Worm (Caenorhabditis elegans) whole organism, mixed stage, embryonic: ENCODE results near the gene egl-18.
A peak's percentile ranks its signal among the peaks of the same experiment; 100 is the strongest.

Experiments used
- M03D4.4 ChIP-seq: sonication (generic microtip); optimal IDR thresholded peaks from 2 replicates; lab custom pipeline; 2017; ENCODE audit warnings: mild to moderate bottlenecking, missing genetic modification characterization, missing compliant biosample characterization
- bed-3 ChIP-seq: fragments of 200-800 bp; sonication (Bioruptor generic); optimal IDR thresholded peaks from 3 replicates; lab custom pipeline; 2018; ENCODE audit warnings: mild to moderate bottlenecking, missing genetic modification characterization, moderate library complexity, missing compliant biosample characterization
- blmp-1 ChIP-seq: fragments of 150-350 bp; optimal IDR thresholded peaks from 2 replicates; lab custom pipeline; 2014; ENCODE audit warnings: missing biosample characterization, missing genetic modification characterization
- ceh-39 ChIP-seq: fragments of 150-350 bp; optimal IDR thresholded peaks from 2 replicates; lab custom pipeline; 2014; ENCODE audit warnings: missing biosample characterization, missing genetic modification characterization
- ceh-43 ChIP-seq: fragments of 200-800 bp; sonication (Bioruptor generic); optimal IDR thresholded peaks from 2 replicates; lab custom pipeline; 2018; ENCODE audit warnings: mild to moderate bottlenecking, missing genetic modification characterization, moderate library complexity, missing compliant biosample characterization
- ceh-83 ChIP-seq: fragments of 200-800 bp; sonication (Bioruptor generic); optimal IDR thresholded peaks from 2 replicates; lab custom pipeline; 2018; ENCODE audit warnings: mild to moderate bottlenecking, missing genetic modification characterization, missing compliant biosample characterization
- ces-1 ChIP-seq: fragments of 150-350 bp; optimal IDR thresholded peaks from 2 replicates; lab custom pipeline; 2014; ENCODE audit warnings: missing biosample characterization, missing genetic modification reagents, missing genetic modification characterization
- cnd-1 ChIP-seq: fragments of 200-800 bp; sonication (Bioruptor generic); optimal IDR thresholded peaks from 2 replicates; lab custom pipeline; 2018; ENCODE audit warnings: mild to moderate bottlenecking, missing genetic modification characterization, missing compliant biosample characterization
- drap-1 ChIP-seq: fragments of 200-800 bp; sonication (Bioruptor generic); optimal IDR thresholded peaks from 3 replicates; lab custom pipeline; 2018; ENCODE audit warnings: mild to moderate bottlenecking, missing genetic modification characterization, missing compliant biosample characterization
- elt-1 ChIP-seq: sonication (generic microtip); optimal IDR thresholded peaks from 2 replicates; lab custom pipeline; 2017; ENCODE audit warnings: missing genetic modification characterization, mild to moderate bottlenecking, missing compliant biosample characterization, antibody characterized with exemption, moderate library complexity, borderline replicate concordance; ENCODE audit not compliant: insufficient read depth
- elt-3 ChIP-seq: fragments of 150-350 bp; optimal IDR thresholded peaks from 2 replicates; lab custom pipeline; 2014; ENCODE audit warnings: missing biosample characterization, missing genetic modification characterization
- flh-1 ChIP-seq: fragments of 200-800 bp; sonication (Bioruptor generic); optimal IDR thresholded peaks from 2 replicates; lab custom pipeline; 2018; ENCODE audit warnings: mild to moderate bottlenecking, missing genetic modification characterization, moderate library complexity, missing compliant biosample characterization
- ham-2 ChIP-seq: fragments of 200-800 bp; sonication (Bioruptor generic); optimal IDR thresholded peaks from 2 replicates; lab custom pipeline; 2018; ENCODE audit warnings: mild to moderate bottlenecking, missing genetic modification characterization, missing compliant biosample characterization
- hlh-1 ChIP-seq: fragments of 150-350 bp; optimal IDR thresholded peaks from 2 replicates; lab custom pipeline; 2014; ENCODE audit warnings: missing biosample characterization, missing genetic modification reagents, missing genetic modification characterization
- lin-13 ChIP-seq: fragments of 150-350 bp; optimal IDR thresholded peaks from 2 replicates; lab custom pipeline; 2014; ENCODE audit warnings: missing biosample characterization, missing genetic modification characterization
- lin-32 ChIP-seq: fragments of 200-800 bp; sonication (Bioruptor generic); optimal IDR thresholded peaks from 2 replicates; lab custom pipeline; 2018; ENCODE audit warnings: mild to moderate bottlenecking, missing genetic modification characterization, missing compliant biosample characterization
- lsy-2 ChIP-seq: fragments of 150-350 bp; optimal IDR thresholded peaks from 2 replicates; lab custom pipeline; 2014; ENCODE audit warnings: missing biosample characterization, missing genetic modification characterization
- mab-5 ChIP-seq: fragments of 150-350 bp; optimal IDR thresholded peaks from 2 replicates; lab custom pipeline; 2014; ENCODE audit warnings: missing biosample characterization, missing genetic modification characterization
- mep-1 ChIP-seq: fragments of 150-350 bp; optimal IDR thresholded peaks from 2 replicates; lab custom pipeline; 2017; ENCODE audit warnings: missing biosample characterization, missing genetic modification reagents, missing genetic modification characterization, inconsistent platforms
- mls-2 ChIP-seq: sonication (generic microtip); optimal IDR thresholded peaks from 2 replicates; lab custom pipeline; 2016; ENCODE audit warnings: mild to moderate bottlenecking, missing genetic modification characterization, moderate library complexity, missing compliant biosample characterization
- nhr-12 ChIP-seq: fragments of 150-350 bp; optimal IDR thresholded peaks from 2 replicates; lab custom pipeline; 2014; ENCODE audit warnings: missing biosample characterization, missing genetic modification characterization
- nhr-237 ChIP-seq: fragments of 150-350 bp; optimal IDR thresholded peaks from 2 replicates; lab custom pipeline; 2014; ENCODE audit warnings: missing biosample characterization, missing genetic modification characterization
- nhr-76 ChIP-seq: sonication (generic microtip); optimal IDR thresholded peaks from 2 replicates; lab custom pipeline; 2017; ENCODE audit warnings: missing biosample characterization, missing genetic modification characterization
- sem-2 ChIP-seq: fragments of 200-800 bp; sonication (Bioruptor generic); optimal IDR thresholded peaks from 2 replicates; lab custom pipeline; 2018; ENCODE audit warnings: mild to moderate bottlenecking, missing genetic modification characterization, missing compliant biosample characterization
- snpc-4 ChIP-seq: fragments of 150-350 bp; optimal IDR thresholded peaks from 2 replicates; lab custom pipeline; 2014; ENCODE audit warnings: missing biosample characterization, missing genetic modification characterization
- sptf-1 ChIP-seq: sonication (generic microtip); optimal IDR thresholded peaks from 2 replicates; lab custom pipeline; 2017; ENCODE audit warnings: mild to moderate bottlenecking, missing genetic modification characterization, moderate library complexity, missing compliant biosample characterization
- unc-120 ChIP-seq: sonication (generic microtip); optimal IDR thresholded peaks from 2 replicates; lab custom pipeline; 2017; ENCODE audit warnings: missing genetic modification characterization, missing compliant biosample characterization; ENCODE audit not compliant: poor library complexity, severe bottlenecking
- unc-62 ChIP-seq: fragments of 150-350 bp; optimal IDR thresholded peaks from 2 replicates; lab custom pipeline; 2014; ENCODE audit warnings: missing biosample characterization, missing genetic modification reagents, missing genetic modification characterization
- ztf-11 ChIP-seq: fragments of 150-350 bp; optimal IDR thresholded peaks from 2 replicates; lab custom pipeline; 2014; ENCODE audit warnings: missing biosample characterization, missing genetic modification characterization

The egl-18 gene

DNA sequence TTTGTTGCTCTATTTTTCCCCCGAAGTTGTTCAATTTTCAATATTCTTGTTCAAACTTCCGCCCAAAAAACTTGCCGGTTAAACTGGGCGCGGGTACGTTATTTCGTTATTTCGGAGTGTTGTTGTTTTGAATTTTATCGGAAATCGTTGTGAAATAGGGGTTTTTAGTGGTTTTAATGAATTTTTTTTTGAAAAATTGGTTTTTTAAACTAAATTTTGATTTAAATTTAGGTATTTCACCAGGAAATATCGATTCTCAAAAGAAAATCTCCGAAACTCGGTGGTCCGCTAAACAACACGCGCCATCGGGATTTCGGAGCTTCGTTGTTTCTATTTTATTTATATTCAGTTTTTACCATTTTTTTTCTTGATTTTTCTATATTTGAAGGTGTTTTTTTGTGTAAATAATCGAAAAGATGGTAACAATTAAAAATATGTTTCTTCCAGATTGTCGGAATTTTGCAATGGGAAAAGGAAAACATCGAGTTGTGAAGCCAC is 51.1 kb downstream of the egl-18 start, which contains the start of gene F52C12.2:
Gene F52C12.2, plus strand, starts transcription at position 448 of the 498 bp plus-strand sequence.
- TF ChIP-seq nhr-76 (tag; lab: Kevin White, UChicago) (no peak), mep-1 (peak; percentile 32), lin-13 (tag; lab: Kevin White, UChicago) (peak; percentile 41), ceh-39 (peak; percentile 1), ces-1 (GFP tag; lab: Kevin White, UChicago) (peak; percentile 79)

DNA sequence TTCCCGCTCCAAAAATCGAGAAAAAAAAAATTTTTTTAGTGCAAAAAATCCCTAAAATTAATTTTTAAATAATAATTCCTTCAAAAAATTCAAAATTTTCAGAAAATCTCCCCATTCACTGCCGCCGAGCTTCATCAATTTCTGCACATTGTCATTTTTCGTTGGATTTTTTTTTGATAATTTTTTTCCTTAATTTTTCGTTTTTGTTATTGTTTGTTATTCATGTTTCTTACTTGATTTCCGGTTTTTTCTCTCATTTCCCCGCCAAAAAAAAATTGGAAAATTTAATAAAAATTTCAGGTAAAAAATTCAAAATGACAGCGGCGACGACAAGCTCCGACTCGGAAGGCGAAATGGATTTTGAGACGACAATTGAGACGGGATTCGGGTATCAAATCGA is 54.3 kb downstream of the egl-18 start, which contains the start of gene F52C12.6:
Gene F52C12.6, plus strand, starts transcription at position 301 of the 400 bp plus-strand sequence.
- TF ChIP-seq nhr-237 (no peak), nhr-12 (tag; lab: Kevin White, UChicago) (no peak), flh-1 (GFP tag; lab: Kevin White, UChicago) (no peak), hlh-1 (tag; lab: Kevin White, UChicago) (no peak), drap-1 (no peak), nhr-76 (tag; lab: Kevin White, UChicago) (no peak), cnd-1 (tag; lab: Kevin White, UChicago) (no peak), mab-5 (tag; lab: Kevin White, UChicago) (no peak), M03D4.4 (tag; lab: Kevin White, UChicago) (no peak), lin-13 (tag; lab: Kevin White, UChicago) (no peak), ceh-43 (GFP tag; lab: Kevin White, UChicago) (no peak), snpc-4 (tag; lab: Kevin White, UChicago) (no peak), mls-2 (tag; lab: Kevin White, UChicago) (no peak), unc-62 (GFP tag; lab: Kevin White, UChicago) (no peak), ztf-11 (no peak), elt-1 (tag; lab: Kevin White, UChicago) (no peak)

DNA sequence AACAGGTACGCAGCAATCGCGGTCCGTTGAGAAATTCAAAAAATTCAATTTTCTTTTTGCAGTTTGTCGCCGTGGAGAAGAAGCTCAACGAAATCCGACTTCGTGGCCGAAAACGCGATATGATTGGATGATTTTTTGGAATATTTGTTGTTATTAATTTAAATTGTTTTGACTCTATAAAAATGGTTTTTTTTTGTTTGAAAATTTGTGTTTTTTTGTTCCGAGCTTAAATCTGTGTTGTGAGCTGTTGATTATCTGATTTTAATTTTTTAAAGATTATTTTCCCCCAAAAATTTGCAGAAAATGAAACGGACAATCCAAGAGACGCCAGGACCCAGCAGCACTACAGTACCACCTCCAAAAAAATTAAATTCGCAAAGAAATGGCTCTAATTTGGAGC is 57.4 kb downstream of the egl-18 start, which contains the start of gene tdpo-1:
Gene tdpo-1, plus strand, starts transcription at position 301 of the 400 bp plus-strand sequence.
- TF ChIP-seq sptf-1 (tag; lab: Kevin White, UChicago) (no peak), snpc-4 (tag; lab: Kevin White, UChicago) (no peak), blmp-1 (no peak), lin-32 (GFP tag; lab: Kevin White, UChicago) (no peak), elt-1 (tag; lab: Kevin White, UChicago) (no peak), sem-2 (GFP tag; lab: Kevin White, UChicago) (no peak), ces-1 (GFP tag; lab: Kevin White, UChicago) (no peak)

DNA sequence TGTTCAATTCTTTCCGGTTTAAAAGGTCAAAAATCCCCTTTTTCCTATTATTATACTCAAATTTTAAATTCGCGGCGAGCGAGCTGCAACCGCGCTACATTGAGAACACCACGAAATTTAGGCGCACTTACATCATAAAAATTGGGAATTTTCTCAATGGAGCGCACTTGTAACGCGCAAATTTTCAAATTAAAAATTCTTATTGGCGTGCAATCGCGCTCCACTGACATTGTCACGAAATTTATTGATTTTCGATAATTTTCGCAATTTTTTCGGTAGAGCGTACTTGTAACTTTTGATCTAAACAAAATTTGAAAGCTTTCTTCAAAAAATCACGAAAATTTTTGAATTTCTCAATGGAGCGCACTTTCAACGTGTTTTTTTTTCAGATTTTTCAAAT is 61.1 kb downstream of the egl-18 start, which contains the start of gene ulp-3:
Gene ulp-3, plus strand, starts transcription at position 388 of the 400 bp plus-strand sequence.
- TF ChIP-seq lin-32 (GFP tag; lab: Kevin White, UChicago) (no peak), ces-1 (GFP tag; lab: Kevin White, UChicago) (no peak), snpc-4 (tag; lab: Kevin White, UChicago) (no peak), nhr-12 (tag; lab: Kevin White, UChicago) (no peak), lin-13 (tag; lab: Kevin White, UChicago) (no peak), flh-1 (GFP tag; lab: Kevin White, UChicago) (no peak), lsy-2 (no peak), ham-2 (no peak), nhr-237 (no peak), mls-2 (tag; lab: Kevin White, UChicago) (no peak)

DNA sequence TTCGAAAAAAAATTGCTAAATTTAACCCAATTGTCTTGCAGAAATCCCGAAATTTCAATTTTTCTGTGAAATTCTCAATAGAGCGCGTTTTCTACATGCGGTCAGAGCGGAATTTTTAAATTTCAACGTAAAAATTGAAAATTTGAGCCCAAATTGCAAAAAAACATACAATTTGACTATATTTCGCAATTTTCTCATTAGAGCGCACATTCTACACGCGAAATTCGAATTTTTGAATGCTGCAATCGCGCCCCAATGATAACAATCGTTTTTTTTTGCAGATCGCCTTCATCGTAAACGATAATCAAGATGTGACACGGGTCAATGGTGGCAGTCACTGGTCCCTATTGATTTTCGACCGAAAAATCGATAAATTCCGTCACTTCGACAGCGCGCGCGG is 61.9 kb downstream of the egl-18 start:
- no peak for TF ChIP-seq sptf-1 (tag; lab: Kevin White, UChicago)
- no peak for TF ChIP-seq bed-3 (GFP tag; lab: Kevin White, UChicago)
- no peak for TF ChIP-seq mls-2 (tag; lab: Kevin White, UChicago)
- TF ChIP-seq unc-120 (tag; lab: Kevin White, UChicago), result no peak
- TF ChIP-seq ceh-83 (GFP tag; lab: Kevin White, UChicago), result no peak
- TF ChIP-seq elt-3, result no peak
- no peak for TF ChIP-seq hlh-1 (tag; lab: Kevin White, UChicago)
- no peak for TF ChIP-seq blmp-1
